Fruit fly (Drosophila melanogaster): ENCODE data around the gene pelo.
A peak's percentile ranks its signal among the peaks of the same experiment; 100 is the strongest.

Gene pelo

dm6 chr2L:9698923-9699493, 1.6 kb upstream of the pelo start, which contains the start of gene Pka-C1 (continued):
- peak; percentile 73; the same call in 2 of the 4 replicates for TF ChIP-seq chinmo (GFP tag; IDR thresholded peaks at IDR 0.05; ENCODE audit: partially characterized antibody)
- no peak for TF ChIP-seq unpg (GFP tag; optimal IDR thresholded peaks at IDR 0.05)
- TF ChIP-seq CG18476 (GFP tag; optimal IDR thresholded peaks at IDR 0.05): no peak
- peak; percentile 24 for TF ChIP-seq nerfin-1 (tag; optimal IDR thresholded peaks at IDR 0.05)
- no peak for TF ChIP-seq al (GFP tag; IDR thresholded peaks at IDR 0.05)
- TF ChIP-seq cg (GFP tag; optimal IDR thresholded peaks at IDR 0.05): peak; percentile 98
- TF ChIP-seq zen (tag; optimal IDR thresholded peaks at IDR 0.05): peak; percentile 54
- no peak for TF ChIP-seq CG10462 (GFP tag; optimal IDR thresholded peaks at IDR 0.05)
- TF ChIP-seq stwl (tag; optimal IDR thresholded peaks at IDR 0.05): no peak
- TF ChIP-seq corto (GFP tag; optimal IDR thresholded peaks at IDR 0.05): no peak
- peak; percentile 6 for TF ChIP-seq CG33213 (GFP tag; optimal IDR thresholded peaks at IDR 0.05)
- TF ChIP-seq gfzf (GFP tag; optimal IDR thresholded peaks at IDR 0.05): peak; percentile 94
- no peak for TF ChIP-seq CG18764 (GFP tag; optimal IDR thresholded peaks at IDR 0.05)
- 0 out of 2 replicates have a peak, but pooled peaks have one; percentile 23 for TF ChIP-seq CG32767 (GFP tag; IDR thresholded peaks at IDR 0.05)
- peak; percentile 12 for TF ChIP-seq CG3281 (GFP tag; optimal IDR thresholded peaks at IDR 0.05)
- peak; percentile 37 for TF ChIP-seq CG9437 (GFP tag; optimal IDR thresholded peaks at IDR 0.05)
- TF ChIP-seq Lhr (GFP tag; optimal IDR thresholded peaks at IDR 0.05): peak; percentile 65
- no peak for TF ChIP-seq CG12942 (GFP tag; optimal IDR thresholded peaks at IDR 0.05)
- no peak; the same call in 2 of the 3 replicates for TF ChIP-seq so (GFP tag; IDR thresholded peaks at IDR 0.05)
- peak; percentile 58 for TF ChIP-seq CoRest (tag; optimal IDR thresholded peaks at IDR 0.05)
- TF ChIP-seq CG13894 (tag; optimal IDR thresholded peaks at IDR 0.05): no peak
- TF ChIP-seq toy (GFP tag; IDR thresholded peaks at IDR 0.05): no peak
- TF ChIP-seq her (GFP tag; optimal IDR thresholded peaks at IDR 0.05): peak; percentile 100
- peak; percentile 18 for TF ChIP-seq Oli (tag; optimal IDR thresholded peaks at IDR 0.05)
- TF ChIP-seq D19B (GFP tag; optimal IDR thresholded peaks at IDR 0.05): no peak
- no peak for TF ChIP-seq ro (GFP tag; IDR thresholded peaks at IDR 0.05)
- TF ChIP-seq salm (tag; optimal IDR thresholded peaks at IDR 0.05): no peak
- TF ChIP-seq jing (GFP tag; optimal IDR thresholded peaks at IDR 0.05): no peak
- peak; percentile 57; the same call in 1 of the 2 replicates for TF ChIP-seq ranshi (GFP tag; IDR thresholded peaks at IDR 0.05)
- TF ChIP-seq gt (GFP tag; IDR thresholded peaks at IDR 0.05): no peak
- peak; percentile 51 for TF ChIP-seq Sry-δ (GFP tag; optimal IDR thresholded peaks at IDR 0.05)
- no peak for TF ChIP-seq CG12155 (GFP tag; optimal IDR thresholded peaks at IDR 0.05)
- peak; percentile 39 for TF ChIP-seq CG34376 (GFP tag; optimal IDR thresholded peaks at IDR 0.05)
- no peak for TF ChIP-seq ac (GFP tag; optimal IDR thresholded peaks at IDR 0.05)
- 0 out of 3 replicates have a peak, but pooled peaks have one; percentile 33 for TF ChIP-seq hb (GFP tag; IDR thresholded peaks at IDR 0.05; ENCODE audit: partially characterized antibody)
- TF ChIP-seq sima (GFP tag; optimal IDR thresholded peaks at IDR 0.05): no peak
- no peak for TF ChIP-seq ttk (GFP tag; IDR thresholded peaks at IDR 0.05)
- peak; percentile 45 for TF ChIP-seq ato (GFP tag; IDR thresholded peaks at IDR 0.05; ENCODE audit: partially characterized antibody)
- TF ChIP-seq unc-4 (GFP tag; IDR thresholded peaks at IDR 0.05; ENCODE audit: partially characterized antibody): no peak
- TF ChIP-seq C15 (GFP tag; IDR thresholded peaks at IDR 0.05): 0 out of 3 replicates have a peak, but pooled peaks have one; percentile 14
- TF ChIP-seq repo (GFP tag; optimal IDR thresholded peaks at IDR 0.05): no peak
- TF ChIP-seq rib (GFP tag; IDR thresholded peaks at IDR 0.05): no peak
- TF ChIP-seq CG10654 (GFP tag; optimal IDR thresholded peaks at IDR 0.05): no peak
- TF ChIP-seq CG8290 (GFP tag; optimal IDR thresholded peaks at IDR 0.05): no peak
- peak in 1 of 2 experiments; percentile 77 for TF ChIP-seq CG8290 (tag; optimal IDR thresholded peaks at IDR 0.05)
- TF ChIP-seq esg (GFP tag; conservative IDR thresholded peaks at IDR 0.05): no peak
- TF ChIP-seq E2f2 (GFP tag; IDR thresholded peaks at IDR 0.05): no peak; the same call in 1 of the 2 replicates
- no peak for TF ChIP-seq hth (optimal IDR thresholded peaks at IDR 0.05)
- 0 out of 2 replicates have a peak, but pooled peaks have one; percentile 16 for TF ChIP-seq CG4404 (GFP tag; IDR thresholded peaks at IDR 0.05)
- no peak for TF ChIP-seq Nf-YA (GFP tag; IDR thresholded peaks at IDR 0.05)
- TF ChIP-seq dmrt99B (tag; optimal IDR thresholded peaks at IDR 0.05): peak; percentile 30
